Fruit fly (Drosophila melanogaster): ENCODE data around the gene CG9427.

CG9427 gene

dm6 chr3R:9590952-9591532 is 35.7 kb downstream of the CG9427 start, which contains the start of the genes bocks and CG8312 (continued):
- no peak for TF ChIP-seq vnd (GFP tag; IDR thresholded peaks at IDR 0.05; ENCODE audit: partially characterized antibody)
- peak; percentile 38 for TF ChIP-seq CG10654 (GFP tag; optimal IDR thresholded peaks at IDR 0.05)
- no peak for TF ChIP-seq sisA (GFP tag; IDR thresholded peaks at IDR 0.05)
- peak; percentile 29 for TF ChIP-seq Spps (tag; optimal IDR thresholded peaks at IDR 0.05)
- TF ChIP-seq luna (GFP tag; optimal IDR thresholded peaks at IDR 0.05) = no peak
- TF ChIP-seq Oli (tag; optimal IDR thresholded peaks at IDR 0.05) = no peak
- TF ChIP-seq Hr78 (GFP tag; optimal IDR thresholded peaks at IDR 0.05) = no peak
- TF ChIP-seq pita (GFP tag; optimal IDR thresholded peaks at IDR 0.05) = no peak
- peak; percentile 26 for TF ChIP-seq zen (tag; optimal IDR thresholded peaks at IDR 0.05)
- TF ChIP-seq CG1603 (tag; optimal IDR thresholded peaks at IDR 0.05) = peak; percentile 84
- TF ChIP-seq org-1 (GFP tag; optimal IDR thresholded peaks at IDR 0.05) = no peak
- no peak for TF ChIP-seq CTCF (GFP tag; optimal IDR thresholded peaks at IDR 0.05)
- TF ChIP-seq caup (GFP tag; optimal IDR thresholded peaks at IDR 0.05; ENCODE audit: severe bottlenecking) = peak; percentile 64
- TF ChIP-seq eyg (GFP tag; optimal IDR thresholded peaks at IDR 0.05) = peak; percentile 15
- no peak for TF ChIP-seq p53 (GFP tag; optimal IDR thresholded peaks at IDR 0.05)
- peak; percentile 29 for TF ChIP-seq CG18619 (GFP tag; optimal IDR thresholded peaks at IDR 0.05)
- peak; percentile 99 for TF ChIP-seq CG10267 (tag; optimal IDR thresholded peaks at IDR 0.05)
- TF ChIP-seq CG33213 (GFP tag; optimal IDR thresholded peaks at IDR 0.05) = peak; percentile 80
- no peak for TF ChIP-seq ken (GFP tag; IDR thresholded peaks at IDR 0.05)
- peak; percentile 40 for TF ChIP-seq CG9876 (GFP tag; optimal IDR thresholded peaks at IDR 0.05)
- no peak for TF ChIP-seq Neu2 (GFP tag; optimal IDR thresholded peaks at IDR 0.05; ENCODE audit: borderline replicate concordance)
- no peak for TF ChIP-seq Doc3 (GFP tag; IDR thresholded peaks at IDR 0.05; ENCODE audit: partially characterized antibody)
- peak; percentile 100 for TF ChIP-seq kah (GFP tag; optimal IDR thresholded peaks at IDR 0.05)
- peak; percentile 92 for TF ChIP-seq Lhr (GFP tag; optimal IDR thresholded peaks at IDR 0.05)
- TF ChIP-seq B-H1 (GFP tag; IDR thresholded peaks at IDR 0.05) = no peak
- no peak for TF ChIP-seq GATAe (GFP tag; conservative IDR thresholded peaks at IDR 0.05)
- peak; percentile 26 for TF ChIP-seq maf-S (GFP tag; optimal IDR thresholded peaks at IDR 0.05)
- TF ChIP-seq dan (GFP tag; IDR thresholded peaks at IDR 0.05) = no peak
- TF ChIP-seq Dip2 (GFP tag; IDR thresholded peaks at IDR 0.05) = no peak
- TF ChIP-seq tgo (GFP tag; IDR thresholded peaks at IDR 0.05) = no peak
- TF ChIP-seq kay (GFP tag; optimal IDR thresholded peaks at IDR 0.05) = peak; percentile 54
- TF ChIP-seq oc (tag; optimal IDR thresholded peaks at IDR 0.05) = no peak
- TF ChIP-seq CG12236 (GFP tag; optimal IDR thresholded peaks at IDR 0.05) = no peak
- peak; percentile 76 for TF ChIP-seq Max (GFP tag; optimal IDR thresholded peaks at IDR 0.05)
- no peak for TF ChIP-seq dati (GFP tag; IDR thresholded peaks at IDR 0.05)
- TF ChIP-seq Abd-B (GFP tag; optimal IDR thresholded peaks at IDR 0.05) = peak; percentile 34
- TF ChIP-seq Mrtf (GFP tag; IDR thresholded peaks at IDR 0.05) = no peak
- peak; percentile 88 for TF ChIP-seq Ets97D (GFP tag; optimal IDR thresholded peaks at IDR 0.05)
- peak; percentile 64 for TF ChIP-seq MESR4 (GFP tag; optimal IDR thresholded peaks at IDR 0.05)
- TF ChIP-seq Usf (GFP tag; optimal IDR thresholded peaks at IDR 0.05) = no peak
- TF ChIP-seq pzg (GFP tag; optimal IDR thresholded peaks at IDR 0.05) = peak; percentile 99
- TF ChIP-seq CG31224 (GFP tag; IDR thresholded peaks at IDR 0.05) = no peak
- TF ChIP-seq Doc2 (GFP tag; IDR thresholded peaks at IDR 0.05) = no peak
- no peak for TF ChIP-seq bigmax (GFP tag; optimal IDR thresholded peaks at IDR 0.05)
- TF ChIP-seq trh (GFP tag; optimal IDR thresholded peaks at IDR 0.05) = no peak
- TF ChIP-seq Sry-β (GFP tag; optimal IDR thresholded peaks at IDR 0.05) = peak; percentile 30
- peak; percentile 29 for TF ChIP-seq CG9817 (tag; optimal IDR thresholded peaks at IDR 0.05)
- peak; percentile 8 for TF ChIP-seq CG7987 (GFP tag; optimal IDR thresholded peaks at IDR 0.05)
- peak; percentile 72 for TF ChIP-seq Myb (GFP tag; optimal IDR thresholded peaks at IDR 0.05)
- no peak for TF ChIP-seq CG17802 (tag; optimal IDR thresholded peaks at IDR 0.05)
- peak; percentile 63 for TF ChIP-seq CG17829 (tag; optimal IDR thresholded peaks at IDR 0.05)

Measured in whole organism, embryonic.